Worm (Caenorhabditis elegans) whole organism, young adult: ENCODE measurements around the gene F43C11.4.

Experiments
- B0019.2 ChIP-seq: fragments of 200-800 bp; sonication (Bioruptor generic); conservative IDR thresholded peaks from 2 replicates; pipeline ENCODE4 v1.3.6; 2022; ENCODE audit warnings: missing genetic modification reagents, missing genetic modification characterization, missing compliant biosample characterization
- F57C9.4 ChIP-seq: sonication (generic microtip); optimal IDR thresholded peaks from 2 replicates; lab custom pipeline; 2017; ENCODE audit warnings: mild to moderate bottlenecking, missing genetic modification characterization, missing compliant biosample characterization
- ama-1 ChIP-seq, 3 experiments: fragments of 150-350 bp in 1 of 3; sonication (generic microtip) in 2 of 3; optimal IDR thresholded peaks; 2 replicates each; lab custom pipeline; 2014 to 2018; ENCODE audit warnings: missing biosample characterization in 2 of 3, missing genetic modification characterization in 2 of 3, missing genetic modification reagents in 2 of 3
- attf-6 ChIP-seq: fragments of 200-800 bp; sonication (Bioruptor generic); IDR thresholded peaks from 2 replicates; pipeline ENCODE4 v1.3.6; 2022; ENCODE audit warnings: missing genetic modification reagents, missing genetic modification characterization, missing compliant biosample characterization
- let-607 ChIP-seq, 2 experiments: fragments of 200-800 bp in 1 of 2; sonication (Bioruptor generic) in 1 of 2; sonication (generic microtip) in 1 of 2; optimal IDR thresholded peaks; 2 replicates each; lab custom pipeline; 2016 to 2018; ENCODE audit warnings: mild to moderate bottlenecking in 2 of 2, missing compliant biosample characterization in 2 of 2, missing genetic modification characterization in 2 of 2, moderate library complexity in 2 of 2, missing genotype in 1 of 2
- sdz-38 ChIP-seq: sonication (generic microtip); optimal IDR thresholded peaks from 2 replicates; lab custom pipeline; 2016; ENCODE audit warnings: missing genotype, missing genetic modification characterization, missing compliant biosample characterization
- xnd-1 ChIP-seq: sonication (generic microtip); optimal IDR thresholded peaks from 2 replicates; lab custom pipeline; 2016; ENCODE audit warnings: missing genotype, missing genetic modification reagents, missing genetic modification characterization, missing compliant biosample characterization

DNA sequence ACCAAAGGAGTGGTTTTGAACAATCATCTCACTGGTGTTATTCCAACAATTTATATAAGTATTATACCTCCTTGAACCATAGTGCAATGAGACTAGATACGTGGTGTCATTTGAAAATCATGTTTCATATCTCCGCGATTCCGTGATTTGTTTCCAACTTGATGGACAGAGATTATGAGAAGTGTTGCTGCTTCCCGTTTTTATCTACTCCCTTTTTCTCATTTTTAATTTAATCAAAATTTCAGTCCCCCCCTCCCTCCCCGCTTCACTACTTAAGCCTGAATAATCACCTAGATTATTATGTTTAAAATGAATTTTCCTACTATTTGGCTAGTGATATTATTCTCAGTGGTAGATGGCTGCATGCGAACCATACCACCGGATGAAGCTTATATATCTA is 25.3 kb downstream of the F43C11.4 start, which contains the start of gene F16G10.3:
- TF ChIP-seq xnd-1 (no peak), sdz-38 (no peak), let-607 (tag; optimal IDR thresholded peaks at IDR 0.05; lab: Kevin White, UChicago) (no peak), attf-6 (GFP tag; lab: Robert Waterston, UW) (no peak), B0019.2 (GFP tag; lab: Robert Waterston, UW) (no peak), ama-1 (optimal IDR thresholded peaks at IDR 0.05; lab: Kevin White, UChicago) (no peak), ama-1 (GFP tag; optimal IDR thresholded peaks at IDR 0.05; lab: Kevin White, UChicago) (no peak), F57C9.4 (tag; lab: Kevin White, UChicago) (no peak)
